Fruit fly (Drosophila melanogaster) whole organism, embryonic: ENCODE results near the gene Nct.

Source experiments
- Atf-2 ChIP-seq: fragments of 200-800 bp; sonication (Bioruptor generic); optimal IDR thresholded peaks from 2 replicates; lab custom pipeline; 2016; ENCODE audit warnings: missing biosample characterization, missing genetic modification characterization
- B-H1 ChIP-seq: fragments of 200-800 bp; sonication (Bioruptor generic); IDR thresholded peaks from 3 replicates; pipeline ENCODE4 v1.3.6; 2022; ENCODE audit warnings: missing biosample characterization, missing genetic modification characterization
- Blimp-1 ChIP-seq: fragments of 200-800 bp; sonication (Bioruptor generic); optimal IDR thresholded peaks from 3 replicates; lab custom pipeline; 2018; ENCODE audit warnings: missing biosample characterization, missing genetic modification characterization, mild to moderate bottlenecking, moderate library complexity, missing genetic modification reagents
- CG10959 ChIP-seq: fragments of 200-800 bp; sonication (Bioruptor generic); IDR thresholded peaks from 2 replicates; pipeline ENCODE4 v1.3.6; 2022; ENCODE audit warnings: missing biosample characterization, missing genetic modification characterization
- CG10979 ChIP-seq: fragments of 200-800 bp; sonication (Bioruptor generic); optimal IDR thresholded peaks from 2 replicates; lab custom pipeline; 2018; ENCODE audit warnings: missing biosample characterization, mild to moderate bottlenecking, missing genetic modification characterization, moderate library complexity
- CG11398 ChIP-seq: fragments of 200-800 bp; sonication (Bioruptor generic); optimal IDR thresholded peaks from 2 replicates; lab custom pipeline; 2016; ENCODE audit warnings: missing biosample characterization, missing genetic modification characterization
- CG14667 ChIP-seq: fragments of 200-800 bp; sonication (Bioruptor generic); IDR thresholded peaks from 2 replicates; pipeline ENCODE4 v1.3.6; 2022; ENCODE audit warnings: missing biosample characterization, missing genetic modification characterization
- CG17359 ChIP-seq: fragments of 200-800 bp; sonication (Bioruptor generic); optimal IDR thresholded peaks from 3 replicates; lab custom pipeline; 2018; ENCODE audit warnings: missing biosample characterization, mild to moderate bottlenecking, missing genetic modification characterization, moderate library complexity
- CG18011 ChIP-seq: fragments of 200-800 bp; sonication (Bioruptor generic); optimal IDR thresholded peaks from 2 replicates; lab custom pipeline; 2017; ENCODE audit warnings: missing biosample characterization, missing genetic modification characterization, mild to moderate bottlenecking, moderate library complexity, missing genotype
- CG18764 ChIP-seq: fragments of 200-800 bp; sonication (Bioruptor generic); optimal IDR thresholded peaks from 3 replicates; lab custom pipeline; 2016; ENCODE audit warnings: missing biosample characterization, missing genetic modification characterization
- CG2129 ChIP-seq: fragments of 200-800 bp; sonication (Bioruptor generic); IDR thresholded peaks from 2 replicates; pipeline ENCODE4 v1.3.6; 2022; ENCODE audit warnings: missing biosample characterization, missing genetic modification characterization; ENCODE audit not compliant: partially characterized antibody
- CG2678 ChIP-seq: fragments of 200-800 bp; sonication (Bioruptor generic); optimal IDR thresholded peaks from 3 replicates; lab custom pipeline; 2019; ENCODE audit warnings: missing biosample characterization, mild to moderate bottlenecking, missing genetic modification characterization, moderate library complexity
- CG2875 ChIP-seq: fragments of 200-800 bp; sonication (Bioruptor generic); optimal IDR thresholded peaks from 2 replicates; lab custom pipeline; 2017; ENCODE audit warnings: missing biosample characterization, mild to moderate bottlenecking, missing genetic modification characterization, missing genetic modification reagents
- CG31365 ChIP-seq: fragments of 200-800 bp; sonication (Bioruptor generic); optimal IDR thresholded peaks from 2 replicates; lab custom pipeline; 2018; ENCODE audit warnings: missing biosample characterization, mild to moderate bottlenecking, missing genetic modification characterization
- CG31441 ChIP-seq: fragments of 200-800 bp; sonication (Bioruptor generic); IDR thresholded peaks from 2 replicates; pipeline ENCODE4 v1.3.6; 2022; ENCODE audit warnings: missing biosample characterization, missing genetic modification characterization
- CG3838 ChIP-seq: fragments of 200-800 bp; sonication (Bioruptor generic); optimal IDR thresholded peaks from 3 replicates; lab custom pipeline; 2016; ENCODE audit warnings: missing biosample characterization, missing genetic modification characterization
- CG4360 ChIP-seq: fragments of 200-800 bp; sonication (Bioruptor generic); IDR thresholded peaks from 2 replicates; pipeline ENCODE4 v1.3.6; 2022; ENCODE audit warnings: missing biosample characterization, missing genetic modification characterization
- CG4617 ChIP-seq: fragments of 200-800 bp; sonication (Bioruptor generic); optimal IDR thresholded peaks from 3 replicates; lab custom pipeline; 2016; ENCODE audit warnings: missing biosample characterization, missing genetic modification characterization, borderline replicate concordance
- CG6765 ChIP-seq: fragments of 200-800 bp; sonication (Bioruptor generic); optimal IDR thresholded peaks from 3 replicates; lab custom pipeline; 2017; ENCODE audit warnings: missing biosample characterization, mild to moderate bottlenecking, missing genetic modification characterization
- CG7786 ChIP-seq: fragments of 200-800 bp; sonication (Bioruptor generic); optimal IDR thresholded peaks from 2 replicates; lab custom pipeline; 2016; ENCODE audit warnings: missing biosample characterization, missing genetic modification characterization
- CG8281 ChIP-seq: fragments of 200-800 bp; sonication (Bioruptor generic); optimal IDR thresholded peaks from 2 replicates; lab custom pipeline; 2018; ENCODE audit warnings: missing biosample characterization, mild to moderate bottlenecking, missing genetic modification characterization, moderate library complexity
- CG8478 ChIP-seq: fragments of >200 bp; optimal IDR thresholded peaks from 2 replicates; lab custom pipeline; 2018
- CG9727 ChIP-seq: fragments of 200-800 bp; sonication (Bioruptor generic); optimal IDR thresholded peaks from 3 replicates; lab custom pipeline; 2017; ENCODE audit warnings: missing biosample characterization, mild to moderate bottlenecking, missing genetic modification characterization
- D19B ChIP-seq: fragments of 200-800 bp; sonication (Bioruptor generic); optimal IDR thresholded peaks from 2 replicates; lab custom pipeline; 2017; ENCODE audit warnings: missing biosample characterization, mild to moderate bottlenecking, missing genetic modification characterization
- Dp ChIP-seq: fragments of 200-800 bp; sonication (Bioruptor generic); optimal IDR thresholded peaks from 2 replicates; lab custom pipeline; 2018; ENCODE audit warnings: missing biosample characterization, mild to moderate bottlenecking, missing genetic modification characterization, moderate library complexity
- E2f1 ChIP-seq: fragments of 200-800 bp; sonication (Bioruptor generic); IDR thresholded peaks from 2 replicates; pipeline ENCODE4 v1.3.6; 2022; ENCODE audit warnings: missing biosample characterization, missing genetic modification characterization
- Ets65A ChIP-seq: fragments of 200-800 bp; sonication (Bioruptor generic); peaks from one replicate; lab custom pipeline; 2016; ENCODE audit warnings: missing biosample characterization, missing genetic modification characterization
- Fer1 ChIP-seq: fragments of 200-800 bp; sonication (Bioruptor generic); optimal IDR thresholded peaks from 2 replicates; lab custom pipeline; 2017; ENCODE audit warnings: missing biosample characterization, mild to moderate bottlenecking, missing genetic modification characterization
- Lpt ChIP-seq: fragments of >200 bp; optimal IDR thresholded peaks from 2 replicates; lab custom pipeline; 2018; ENCODE audit warnings: missing biosample characterization, missing genetic modification characterization
- Med ChIP-seq: fragments of 200-800 bp; sonication (Bioruptor generic); peaks from one replicate; lab custom pipeline; 2016; ENCODE audit warnings: missing biosample characterization, missing genetic modification characterization, mild to moderate bottlenecking, inconsistent platforms, moderate library complexity
- Myb ChIP-seq: fragments of 200-800 bp; sonication (Bioruptor generic); optimal IDR thresholded peaks from 2 replicates; lab custom pipeline; 2016; ENCODE audit warnings: missing biosample characterization, missing genetic modification characterization
- NC2β ChIP-seq: fragments of 200-800 bp; sonication (Bioruptor generic); optimal IDR thresholded peaks from 2 replicates; lab custom pipeline; 2016; ENCODE audit warnings: missing biosample characterization, missing genetic modification characterization
- Ptx1 ChIP-seq: fragments of 200-800 bp; sonication (Bioruptor generic); IDR thresholded peaks from 2 replicates; pipeline ENCODE4 v1.3.6; 2022; ENCODE audit warnings: missing biosample characterization, missing genetic modification characterization
- ash1 ChIP-seq: fragments of 200-800 bp; sonication (Bioruptor generic); optimal IDR thresholded peaks from 2 replicates; lab custom pipeline; 2018; ENCODE audit warnings: missing biosample characterization, mild to moderate bottlenecking, missing genetic modification characterization
- az2 ChIP-seq: fragments of 200-800 bp; sonication (Bioruptor generic); optimal IDR thresholded peaks from 3 replicates; lab custom pipeline; 2016; ENCODE audit warnings: missing biosample characterization, missing genetic modification characterization
- bigmax ChIP-seq: fragments of 200-800 bp; sonication (Bioruptor generic); optimal IDR thresholded peaks from 2 replicates; lab custom pipeline; 2018; ENCODE audit warnings: missing biosample characterization, mild to moderate bottlenecking, missing genetic modification characterization
- dmrt11E ChIP-seq: fragments of 200-800 bp; sonication (Bioruptor generic); optimal IDR thresholded peaks from 3 replicates; lab custom pipeline; 2018; ENCODE audit warnings: missing biosample characterization, mild to moderate bottlenecking, missing genetic modification characterization, moderate library complexity
- dmrt99B ChIP-seq: fragments of 200-800 bp; sonication (Bioruptor generic); optimal IDR thresholded peaks from 2 replicates; lab custom pipeline; 2018; ENCODE audit warnings: missing biosample characterization, mild to moderate bottlenecking, missing genetic modification characterization, moderate library complexity
- eve ChIP-seq, 2 experiments: fragments of >200 bp; optimal IDR thresholded peaks; 2 replicates each; lab custom pipeline; 2017; ENCODE audit warnings: missing biosample characterization in 2 of 2, missing genetic modification characterization in 2 of 2
- gce ChIP-seq: fragments of 200-800 bp; sonication (Bioruptor generic); IDR thresholded peaks from 3 replicates; pipeline ENCODE4 v1.3.6; 2022; ENCODE audit warnings: missing biosample characterization, missing genetic modification characterization
- gt ChIP-seq: fragments of 200-800 bp; sonication (Bioruptor generic); IDR thresholded peaks from 2 replicates; pipeline ENCODE4 v1.3.6; 2022; ENCODE audit warnings: missing biosample characterization, missing genetic modification characterization
- ham ChIP-seq: fragments of 200-800 bp; sonication (Bioruptor generic); IDR thresholded peaks from 2 replicates; pipeline ENCODE4 v1.3.6; 2022; ENCODE audit warnings: missing biosample characterization, missing genetic modification characterization
- kni ChIP-seq: fragments of 200-800 bp; sonication (Bioruptor generic); optimal IDR thresholded peaks from 3 replicates; lab custom pipeline; 2017; ENCODE audit warnings: mild to moderate bottlenecking, missing biosample characterization, missing genetic modification reagents, missing genetic modification characterization
- lmd ChIP-seq: fragments of 200-800 bp; sonication (Bioruptor generic); IDR thresholded peaks from 2 replicates; pipeline ENCODE4 v1.3.6; 2022; ENCODE audit warnings: missing biosample characterization, missing genetic modification characterization
- salm ChIP-seq: fragments of 200-800 bp; sonication (Bioruptor generic); optimal IDR thresholded peaks from 2 replicates; lab custom pipeline; 2018; ENCODE audit warnings: missing biosample characterization, mild to moderate bottlenecking, missing genetic modification characterization
- sens ChIP-seq: fragments of 200-800 bp; sonication (Bioruptor generic); peaks from one replicate; lab custom pipeline; 2016; ENCODE audit warnings: missing biosample characterization, missing genetic modification characterization
- sqz ChIP-seq: fragments of 200-800 bp; sonication (Bioruptor generic); optimal IDR thresholded peaks from 3 replicates; lab custom pipeline; 2018; ENCODE audit warnings: missing biosample characterization, mild to moderate bottlenecking, missing genetic modification characterization
- vvl ChIP-seq: fragments of 200-800 bp; sonication (Bioruptor generic); IDR thresholded peaks from 2 replicates; pipeline ENCODE4 v1.3.6; 2022; ENCODE audit warnings: missing biosample characterization, missing genetic modification characterization
- zfh1 ChIP-seq: fragments of 200-800 bp; sonication (Bioruptor generic); IDR thresholded peaks from 3 replicates; pipeline ENCODE4 v1.3.6; 2022; ENCODE audit warnings: missing biosample characterization, missing genetic modification characterization

The Nct gene

DNA sequence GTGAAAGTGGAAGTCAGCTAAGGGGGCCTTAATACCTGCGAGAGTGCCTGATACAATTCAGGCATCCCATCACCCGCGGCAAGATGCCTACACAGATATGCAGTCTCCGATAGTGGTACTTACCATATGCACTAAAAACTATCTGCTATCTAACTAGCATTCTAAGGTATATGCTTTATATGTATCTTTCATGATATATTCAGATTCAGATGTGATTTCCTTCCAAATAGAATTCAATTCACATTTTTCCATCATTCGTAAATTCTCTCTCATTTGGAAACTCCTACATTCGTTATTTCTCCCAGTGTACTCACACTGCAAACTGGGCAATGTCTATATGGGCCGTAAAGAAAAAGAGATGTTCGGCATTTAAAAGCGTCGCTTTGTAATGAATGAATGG is 35.1 kb downstream of the Nct start (continued):
- TF ChIP-seq zfh1 (GFP tag; lab: Robert Waterston, UW) (0 out of 3 replicates have a peak, but pooled peaks have one; percentile 8), gce (no peak), Ptx1 (0 out of 2 replicates have a peak, but pooled peaks have one; percentile 16), Fer1 (GFP tag; lab: Kevin White, UChicago) (no peak), Myb (GFP tag; lab: Kevin White, UChicago) (no peak), CG3838 (GFP tag; lab: Kevin White, UChicago) (no peak), CG6765 (GFP tag; lab: Kevin White, UChicago) (no peak), Blimp-1 (GFP tag; lab: Kevin White, UChicago) (peak; percentile 31), eve (GFP tag; optimal IDR thresholded peaks at IDR 0.05; lab: Kevin White, UChicago) (no peak), sens (GFP tag; lab: Kevin White, UChicago) (peak; percentile 54), B-H1 (GFP tag; lab: Robert Waterston, UW) (no peak), az2 (peak; percentile 16), dmrt99B (tag; lab: Kevin White, UChicago) (peak; percentile 57), Dp (GFP tag; lab: Kevin White, UChicago) (no peak), ash1 (GFP tag; lab: Kevin White, UChicago) (no peak), NC2β (GFP tag; lab: Kevin White, UChicago) (no peak), CG17359 (peak; percentile 50), CG2875 (GFP tag; lab: Kevin White, UChicago) (no peak), CG4617 (GFP tag; lab: Kevin White, UChicago) (no peak), E2f1 (GFP tag; lab: Robert Waterston, UW) (no peak), Lpt (GFP tag; lab: Kevin White, UChicago) (no peak), CG18011 (no peak), lmd (GFP tag; lab: Robert Waterston, UW) (peak; percentile 19; the same call in 1 of the 2 replicates), D19B (no peak), CG10979 (tag; lab: Kevin White, UChicago) (peak; percentile 17), Med (GFP tag; lab: Kevin White, UChicago) (peak; percentile 54)

dm6 chr3R:24888418-24888817 is 37.0 kb downstream of the Nct start:
- TF ChIP-seq CG4360 (GFP tag; lab: Robert Waterston, UW) = no peak
- no peak for TF ChIP-seq CG2129 (GFP tag; lab: Robert Waterston, UW)
- no peak for TF ChIP-seq CG8478 (lab: Kevin White, UChicago)
- peak; percentile 82 for TF ChIP-seq CG8281 (tag; lab: Kevin White, UChicago)
- no peak for TF ChIP-seq dmrt11E (tag; lab: Kevin White, UChicago)
- peak; percentile 56 for TF ChIP-seq Blimp-1 (GFP tag; lab: Kevin White, UChicago)
- TF ChIP-seq kni (GFP tag; lab: Kevin White, UChicago) = no peak

dm6 chr3R:24889303-24889892 is 38.0 kb downstream of the Nct start:
- TF ChIP-seq vvl (GFP tag; lab: Robert Waterston, UW) (0 out of 2 replicates have a peak, but pooled peaks have one; percentile 12), kni (GFP tag; lab: Kevin White, UChicago) (peak; percentile 29), CG2678 (tag; lab: Kevin White, UChicago) (no peak), sqz (peak; percentile 35), CG9727 (GFP tag; lab: Kevin White, UChicago) (no peak), CG14667 (no peak), CG31365 (tag; lab: Kevin White, UChicago) (no peak), Ptx1 (no peak), CG11398 (GFP tag; lab: Kevin White, UChicago) (no peak), CG10959 (GFP tag; lab: Robert Waterston, UW) (no peak), CG7786 (GFP tag; lab: Kevin White, UChicago) (no peak), ham (GFP tag; lab: Robert Waterston, UW) (no peak), bigmax (GFP tag; lab: Kevin White, UChicago) (no peak), CG31441 (no peak), CG18764 (no peak), Atf-2 (GFP tag; lab: Kevin White, UChicago) (no peak), salm (tag; lab: Kevin White, UChicago) (no peak), Ets65A (GFP tag; lab: Kevin White, UChicago) (peak; percentile 39), gt (no peak)
